Fruit fly (Drosophila melanogaster) whole organism, wandering third instar larva: ENCODE measurements around the gene CG42544.
A peak's percentile ranks its signal among the peaks of the same experiment; 100 is the strongest.

Source experiments
- Abd-B ChIP-seq: fragments of >200 bp; optimal IDR thresholded peaks from 2 replicates; lab custom pipeline; 2017; ENCODE audit warnings: missing biosample characterization, missing genetic modification characterization
- CG9705 ChIP-seq: fragments of 200-800 bp; sonication (Bioruptor generic); optimal IDR thresholded peaks from 2 replicates; lab custom pipeline; 2018; ENCODE audit warnings: missing biosample characterization, mild to moderate bottlenecking, missing genetic modification characterization
- CrebA ChIP-seq: fragments of 200-800 bp; sonication (Bioruptor generic); optimal IDR thresholded peaks from 2 replicates; lab custom pipeline; 2016; ENCODE audit warnings: missing biosample characterization, mild to moderate bottlenecking, missing genetic modification characterization, borderline replicate concordance
- Dfd ChIP-seq: fragments of >200 bp; optimal IDR thresholded peaks from 2 replicates; lab custom pipeline; 2017; ENCODE audit warnings: missing biosample characterization, missing genetic modification characterization
- Dif ChIP-seq: fragments of 200-275, 200-300 bp; sonication (Bioruptor generic); optimal IDR thresholded peaks from 2 replicates; lab custom pipeline; 2018; ENCODE audit warnings: missing biosample characterization, missing genetic modification characterization; ENCODE audit not compliant: partially characterized antibody
- GATAd ChIP-seq: sonication (Bioruptor generic); optimal IDR thresholded peaks from 2 replicates; lab custom pipeline; 2016; ENCODE audit warnings: missing biosample characterization, missing genetic modification characterization
- HLH106 ChIP-seq: fragments of 200-800 bp; optimal IDR thresholded peaks from 3 replicates; lab custom pipeline; 2019; ENCODE audit warnings: missing biosample characterization, mild to moderate bottlenecking, missing genetic modification characterization, moderate library complexity
- Hnf4 ChIP-seq: fragments of 200-800 bp; sonication (Bioruptor generic); optimal IDR thresholded peaks from 2 replicates; lab custom pipeline; 2016; ENCODE audit warnings: missing biosample characterization, mild to moderate bottlenecking, missing genetic modification characterization
- Hr83 ChIP-seq: fragments of 200-300 bp; sonication (Bioruptor generic); optimal IDR thresholded peaks from 2 replicates; lab custom pipeline; 2016; ENCODE audit warnings: missing biosample characterization, mild to moderate bottlenecking, missing genetic modification characterization, moderate library complexity; ENCODE audit not compliant: poor library complexity, severe bottlenecking
- Myc ChIP-seq: fragments of >200 bp; optimal IDR thresholded peaks from 2 replicates; lab custom pipeline; 2017
- N ChIP-seq: fragments of >200 bp; optimal IDR thresholded peaks from 2 replicates; lab custom pipeline; 2018; ENCODE audit warnings: missing biosample characterization, missing external identifiers, missing genetic modification characterization
- Rel ChIP-seq, 2 experiments: fragments of 200-800 bp; sonication (Bioruptor generic) in 1 of 2; optimal IDR thresholded peaks; 2 replicates in 1 of 2; 3 replicates in 1 of 2; lab custom pipeline; 2016 to 2019; ENCODE audit warnings: mild to moderate bottlenecking in 2 of 2, missing biosample characterization in 2 of 2, missing genetic modification characterization in 2 of 2, moderate library complexity in 1 of 2
- Sp1 ChIP-seq: fragments of 200-800 bp; sonication (Bioruptor generic); optimal IDR thresholded peaks from 3 replicates; lab custom pipeline; 2019; ENCODE audit warnings: missing biosample characterization, mild to moderate bottlenecking, missing genetic modification characterization, moderate library complexity
- Vsx2 ChIP-seq: fragments of 200-300, 225-300 bp; sonication (Bioruptor generic); optimal IDR thresholded peaks from 2 replicates; lab custom pipeline; 2018; ENCODE audit warnings: missing biosample characterization, missing genetic modification characterization; ENCODE audit not compliant: partially characterized antibody
- br ChIP-seq: fragments of 200-800 bp; sonication (Bioruptor generic); optimal IDR thresholded peaks from 2 replicates; lab custom pipeline; 2016; ENCODE audit warnings: missing biosample characterization, missing genetic modification characterization
- brk ChIP-seq: fragments of 200-800 bp; sonication (Bioruptor generic); optimal IDR thresholded peaks from 2 replicates; lab custom pipeline; 2016; ENCODE audit warnings: missing biosample characterization, mild to moderate bottlenecking, missing genetic modification characterization
- dl ChIP-seq, 2 experiments: fragments of 175-275, 200-275 bp in 1 of 2; fragments of 200-275 bp in 1 of 2; sonication (Bioruptor generic); optimal IDR thresholded peaks; lab custom pipeline; 2018; ENCODE audit warnings: mild to moderate bottlenecking in 2 of 2, missing biosample characterization in 2 of 2, missing genetic modification characterization in 2 of 2, moderate library complexity in 2 of 2; ENCODE audit not compliant: partially characterized antibody in 2 of 2, insufficient read depth in 1 of 2
- dmrt93B ChIP-seq: fragments of 200-800 bp; sonication (Bioruptor generic); optimal IDR thresholded peaks from 2 replicates; lab custom pipeline; 2018; ENCODE audit warnings: missing biosample characterization, mild to moderate bottlenecking, missing genetic modification characterization
- dsf ChIP-seq: sonication (Bioruptor generic); optimal IDR thresholded peaks from 2 replicates; lab custom pipeline; 2016; ENCODE audit warnings: missing biosample characterization, missing genetic modification characterization, borderline replicate concordance
- ey ChIP-seq: fragments of 200-800 bp; sonication (Bioruptor generic); optimal IDR thresholded peaks from 2 replicates; lab custom pipeline; 2016; ENCODE audit warnings: missing biosample characterization, missing genetic modification characterization
- fru ChIP-seq: fragments of 200-800 bp; sonication (Bioruptor generic); optimal IDR thresholded peaks from 3 replicates; lab custom pipeline; 2016; ENCODE audit warnings: missing biosample characterization, mild to moderate bottlenecking, missing genetic modification characterization
- h ChIP-seq: fragments of 200-800 bp; sonication (Bioruptor generic); optimal IDR thresholded peaks from 3 replicates; lab custom pipeline; 2016; ENCODE audit warnings: missing biosample characterization, mild to moderate bottlenecking, missing genetic modification characterization
- jim ChIP-seq: fragments of 175-275, 200-325 bp; sonication (Bioruptor generic); optimal IDR thresholded peaks from 2 replicates; lab custom pipeline; 2016; ENCODE audit warnings: missing biosample characterization, mild to moderate bottlenecking, missing genetic modification characterization
- lola ChIP-seq: fragments of >200 bp; optimal IDR thresholded peaks from 2 replicates; lab custom pipeline; 2017; ENCODE audit warnings: missing biosample characterization, missing genetic modification characterization
- psq ChIP-seq: fragments of 200-800 bp; sonication (Bioruptor generic); optimal IDR thresholded peaks from 3 replicates; lab custom pipeline; 2017; ENCODE audit warnings: missing biosample characterization, mild to moderate bottlenecking, missing genetic modification characterization, moderate library complexity
- rgr ChIP-seq: fragments of 200-800 bp; sonication (Bioruptor generic); optimal IDR thresholded peaks from 3 replicates; lab custom pipeline; 2016; ENCODE audit warnings: missing biosample characterization, mild to moderate bottlenecking, missing genetic modification characterization
- sage ChIP-seq: fragments of 200-800 bp; sonication (Bioruptor generic); optimal IDR thresholded peaks from 2 replicates; lab custom pipeline; 2016; ENCODE audit warnings: missing biosample characterization, mild to moderate bottlenecking, missing genetic modification characterization
- tai ChIP-seq: sonication (Bioruptor generic); optimal IDR thresholded peaks from 2 replicates; lab custom pipeline; 2016; ENCODE audit warnings: missing biosample characterization, missing genetic modification characterization
- usp ChIP-seq: fragments of >200 bp; optimal IDR thresholded peaks from 2 replicates; lab custom pipeline; 2017; ENCODE audit warnings: missing biosample characterization, missing genetic modification characterization
- woc ChIP-seq: sonication (Bioruptor generic); optimal IDR thresholded peaks from 2 replicates; lab custom pipeline; 2016; ENCODE audit warnings: missing biosample characterization, mild to moderate bottlenecking, missing genetic modification characterization

The CG42544 gene

dm6 chr3R:7285662-7286061 is 18.7 kb upstream of the CG42544 start, which contains the start of gene RacGAP84C:
TSS of gene RacGAP84C (plus strand) at chr3R:7285962.
- no peak for TF ChIP-seq tai (GFP tag; lab: Kevin White, UChicago)
- TF ChIP-seq Dfd (GFP tag; lab: Kevin White, UChicago): no peak
- TF ChIP-seq brk (GFP tag; lab: Kevin White, UChicago): no peak

DNA sequence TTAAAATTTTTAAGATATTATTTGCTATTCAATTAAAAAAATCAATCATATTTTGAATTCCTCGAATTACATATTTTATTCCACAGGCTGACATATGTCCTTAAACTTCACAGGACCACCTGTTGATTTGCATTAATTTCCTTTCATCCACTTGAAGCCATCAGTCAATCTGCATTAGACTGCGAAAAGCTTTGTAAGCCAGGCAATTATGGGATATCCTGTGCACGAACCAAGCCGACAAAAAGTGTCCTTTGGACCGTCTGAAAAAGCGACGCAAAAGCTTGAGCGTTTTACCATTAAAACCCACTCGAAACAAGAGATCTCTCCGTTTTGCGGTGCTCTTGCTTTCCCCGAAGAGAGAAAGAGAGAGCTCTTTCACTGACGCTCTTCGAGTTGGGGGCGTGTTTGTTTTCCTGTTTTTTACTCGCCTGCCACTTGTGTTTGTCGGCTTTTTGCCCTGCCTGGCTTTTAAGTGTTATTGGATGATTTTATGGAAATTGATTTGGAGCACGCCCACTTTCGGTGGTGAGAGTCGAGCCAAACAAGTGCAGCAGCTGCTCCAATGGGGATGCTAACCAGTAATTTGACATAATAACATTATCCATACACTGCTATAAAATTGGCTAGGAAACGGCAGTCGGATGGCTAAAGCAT is 2.3 kb downstream of the CG42544 start:
- peak; percentile 61 for TF ChIP-seq Vsx2 (GFP tag; lab: Kevin White, UChicago)
- no peak for TF ChIP-seq br (GFP tag; lab: Kevin White, UChicago)
- TF ChIP-seq dl (GFP tag; optimal IDR thresholded peaks at IDR 0.05; lab: Kevin White, UChicago; ENCODE audit: insufficient read depth in 1 of 2, partially characterized antibody in 2 of 2): peak; percentile 26 to 43
- TF ChIP-seq, all 38 proteins: peak for 2

- TF ChIP-seq HLH106 (tag; lab: Kevin White, UChicago) (no peak), Hnf4 (no peak), Sp1 (GFP tag; lab: Kevin White, UChicago) (peak; percentile 1), jim (no peak), ey (no peak), lola (GFP tag; lab: Kevin White, UChicago) (no peak), Hr83 (GFP tag; lab: Kevin White, UChicago) (no peak), sage (GFP tag; lab: Kevin White, UChicago) (no peak), Dif (peak; percentile 76), GATAd (GFP tag; lab: Kevin White, UChicago) (no peak), rgr (GFP tag; lab: Kevin White, UChicago) (no peak), Abd-B (GFP tag; lab: Kevin White, UChicago) (no peak), br (GFP tag; lab: Kevin White, UChicago) (no peak), psq (GFP tag; lab: Kevin White, UChicago) (no peak), Vsx2 (GFP tag; lab: Kevin White, UChicago) (peak; percentile 73), dl (GFP tag; optimal IDR thresholded peaks at IDR 0.05; lab: Kevin White, UChicago; ENCODE audit: insufficient read depth in 1 of 2, partially characterized antibody in 2 of 2) (peak in 1 of 2 experiments; percentile 63), CG9705 (GFP tag; lab: Kevin White, UChicago) (no peak), dsf (GFP tag; lab: Kevin White, UChicago) (no peak)
Measured at dm6 chr3R:7309579-7310037, 5.2 kb downstream of the CG42544 start, which contains the start of gene rn. TSS of gene rn (minus strand) at chr3R:7309629.

dm6 chr3R:7310576-7310975 is 6.2 kb downstream of the CG42544 start:
- TF ChIP-seq jim (peak; percentile 73), dl (GFP tag; optimal IDR thresholded peaks at IDR 0.05; lab: Kevin White, UChicago; ENCODE audit: insufficient read depth in 1 of 2, partially characterized antibody in 2 of 2) (peak in 1 of 2 experiments; percentile 22), Rel (GFP tag; optimal IDR thresholded peaks at IDR 0.05; lab: Kevin White, UChicago) (no peak), Rel (tag; optimal IDR thresholded peaks at IDR 0.05; lab: Kevin White, UChicago) (no peak)

DNA sequence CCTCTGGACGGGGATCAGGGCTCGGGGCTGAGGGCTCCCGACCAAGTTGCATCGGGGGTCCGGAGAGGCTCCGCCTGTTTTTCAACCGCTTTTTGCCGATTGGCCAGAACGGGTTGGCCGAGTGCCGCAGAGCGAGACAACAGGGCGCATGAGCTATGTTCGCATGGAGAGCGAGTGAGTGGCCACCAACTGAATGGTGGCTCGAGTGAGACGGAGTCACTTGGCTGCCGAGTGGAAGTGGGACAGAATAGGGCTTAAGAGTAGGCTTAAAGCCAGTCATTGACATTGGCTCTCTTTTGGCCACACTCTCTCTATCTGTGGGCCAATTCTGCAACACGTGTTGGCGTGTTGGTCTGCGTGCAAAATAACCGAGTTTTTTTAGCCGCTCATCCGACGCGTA is 8.6 kb downstream of the CG42544 start:
- TF ChIP-seq Vsx2 (GFP tag; lab: Kevin White, UChicago) (peak; percentile 19), Sp1 (GFP tag; lab: Kevin White, UChicago) (no peak), usp (GFP tag; lab: Kevin White, UChicago) (no peak), Dif (peak; percentile 55)

dm6 chr3R:7317107-7317506 is 12.7 kb downstream of the CG42544 start, which contains the start of gene CG10029:
TSS of gene CG10029 (minus strand) at chr3R:7317207.
- no peak for TF ChIP-seq HLH106 (tag; lab: Kevin White, UChicago)
- TF ChIP-seq dl (GFP tag; optimal IDR thresholded peaks at IDR 0.05; lab: Kevin White, UChicago; ENCODE audit: insufficient read depth in 1 of 2, partially characterized antibody in 2 of 2): no peak
- TF ChIP-seq N (GFP tag; lab: Kevin White, UChicago): no peak

DNA sequence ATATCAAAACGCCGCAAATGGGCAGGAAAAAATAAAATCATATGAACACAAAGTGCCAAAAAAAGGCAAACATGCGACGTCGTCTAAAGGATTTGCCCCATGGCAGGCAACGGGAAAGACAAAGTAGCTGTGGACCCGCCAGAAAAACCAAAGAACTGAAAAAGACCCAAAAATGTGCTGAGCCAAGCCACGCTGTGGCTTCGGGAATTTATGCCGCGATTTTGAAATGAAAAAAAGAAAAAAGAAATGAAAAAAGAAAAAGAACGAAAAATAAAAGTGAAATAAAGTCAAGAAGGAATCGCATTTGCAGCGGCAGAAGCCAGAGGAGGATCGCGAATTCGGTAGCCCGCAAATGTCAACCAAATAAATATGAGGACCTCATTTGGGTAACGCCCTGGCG is 18.2 kb downstream of the CG42544 start:
- peak; percentile 76 for TF ChIP-seq CrebA (GFP tag; lab: Kevin White, UChicago)
- no peak for TF ChIP-seq dmrt93B (GFP tag; lab: Kevin White, UChicago)
- TF ChIP-seq usp (GFP tag; lab: Kevin White, UChicago): no peak
- TF ChIP-seq woc (GFP tag; lab: Kevin White, UChicago): peak; percentile 8
- peak; percentile 52 for TF ChIP-seq Sp1 (GFP tag; lab: Kevin White, UChicago)
- peak; percentile 51 for TF ChIP-seq Rel (GFP tag; optimal IDR thresholded peaks at IDR 0.05; lab: Kevin White, UChicago)
- no peak for TF ChIP-seq Rel (tag; optimal IDR thresholded peaks at IDR 0.05; lab: Kevin White, UChicago)
- TF ChIP-seq Myc (lab: Kevin White, UChicago): no peak
- no peak for TF ChIP-seq dl (GFP tag; optimal IDR thresholded peaks at IDR 0.05; lab: Kevin White, UChicago; ENCODE audit: insufficient read depth in 1 of 2, partially characterized antibody in 2 of 2)
- TF ChIP-seq GATAd (GFP tag; lab: Kevin White, UChicago): no peak
- TF ChIP-seq lola (GFP tag; lab: Kevin White, UChicago): no peak
- no peak for TF ChIP-seq jim
- TF ChIP-seq sage (GFP tag; lab: Kevin White, UChicago): no peak
- TF ChIP-seq br (GFP tag; lab: Kevin White, UChicago): no peak
- no peak for TF ChIP-seq HLH106 (tag; lab: Kevin White, UChicago)
- no peak for TF ChIP-seq h (GFP tag; lab: Kevin White, UChicago)
- TF ChIP-seq Dif: no peak
- no peak for TF ChIP-seq Abd-B (GFP tag; lab: Kevin White, UChicago)
- no peak for TF ChIP-seq brk (GFP tag; lab: Kevin White, UChicago)
- TF ChIP-seq dsf (GFP tag; lab: Kevin White, UChicago): no peak
- no peak for TF ChIP-seq fru (GFP tag; lab: Kevin White, UChicago)
- TF ChIP-seq Hr83 (GFP tag; lab: Kevin White, UChicago): no peak
